Worm (Caenorhabditis elegans): ENCODE data around the gene glb-10.

Gene glb-10

DNA sequence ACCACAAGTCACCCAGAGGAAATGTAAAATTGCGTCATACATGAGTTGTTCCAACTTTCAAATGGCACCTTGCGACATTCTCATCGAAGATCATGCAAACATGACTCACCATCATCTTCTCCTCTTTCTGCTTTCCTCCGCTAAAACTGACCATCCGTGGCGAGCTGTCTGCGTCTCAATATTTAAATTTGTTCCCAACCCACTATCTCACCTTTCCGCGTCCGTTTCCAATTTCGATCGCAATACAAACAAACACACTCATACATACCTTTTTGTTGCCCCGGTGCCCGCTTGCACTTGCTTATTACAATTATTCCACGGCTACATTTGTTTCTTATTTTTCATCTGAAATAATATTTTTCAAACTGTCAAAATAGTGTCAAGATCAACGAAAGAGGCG lies 48.4 kb downstream of the glb-10 start, which contains the start of gene nmgp-1:
nmgp-1 (plus strand) TSS at position 174 of the 400 bp plus-strand sequence.
- no peak for TF ChIP-seq K09A11.1 (tag; optimal IDR thresholded peaks at IDR 0.05; ENCODE audit: insufficient read depth)
- TF ChIP-seq ceh-24 (tag; optimal IDR thresholded peaks at IDR 0.05): no peak
- TF ChIP-seq ceh-34 (tag; optimal IDR thresholded peaks at IDR 0.05): peak; percentile 54
- no peak for TF ChIP-seq nhr-11 (tag; optimal IDR thresholded peaks at IDR 0.05)
- TF ChIP-seq ceh-2 (tag; optimal IDR thresholded peaks at IDR 0.05): no peak
- no peak for TF ChIP-seq elt-2 (tag; optimal IDR thresholded peaks at IDR 0.05)

DNA sequence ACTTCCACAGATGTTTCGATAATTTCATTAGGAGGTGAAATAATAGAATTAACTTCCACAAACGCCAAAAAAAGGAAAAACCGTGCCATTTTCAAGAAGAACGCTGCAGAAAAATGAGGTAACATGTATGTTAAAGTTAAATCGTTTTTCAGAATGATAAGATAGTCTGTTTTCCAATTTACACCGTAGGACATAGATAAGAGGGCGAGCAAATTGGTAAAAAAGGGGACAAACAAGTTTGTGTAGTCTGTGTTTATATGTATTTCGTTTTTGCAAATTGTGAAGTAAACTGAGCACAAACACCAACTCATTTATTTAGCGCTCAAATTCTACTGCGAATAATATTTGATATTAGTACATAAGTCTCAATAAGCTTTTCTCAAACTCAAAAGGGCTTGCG lies 49.2 kb downstream of the glb-10 start, which contains the start of gene F13H8.11:
F13H8.11 (minus strand) TSS at position 155 of the 400 bp plus-strand sequence.
- TF ChIP-seq elt-2 (tag; optimal IDR thresholded peaks at IDR 0.05) (peak; percentile 10), ceh-18 (tag; optimal IDR thresholded peaks at IDR 0.05) (no peak)

All from whole organism, late embryonic.